Fruit fly (Drosophila melanogaster): ENCODE data around the gene CG31178.

CG31178 gene

DNA sequence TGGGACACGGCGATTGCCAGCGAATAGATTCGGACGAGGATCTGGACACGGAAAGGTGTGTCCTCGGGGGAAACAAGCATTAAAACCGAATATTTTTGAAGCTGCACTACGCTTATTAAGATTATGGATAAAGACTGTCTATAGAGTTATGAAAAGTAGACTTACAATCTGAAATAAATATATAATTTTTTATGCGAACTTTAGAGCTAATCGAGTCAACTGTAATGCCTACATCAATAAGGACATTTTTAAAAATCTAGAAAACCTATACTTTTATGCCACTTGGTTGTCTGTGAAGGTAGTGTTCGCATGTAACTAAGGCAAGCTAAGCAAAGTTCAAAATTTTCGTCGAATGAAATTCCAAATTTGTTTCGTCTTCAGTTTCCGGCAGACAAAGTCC is at the start of gene CG31178:
CG31178 (plus strand) TSS at position 301 of the 400 bp plus-strand sequence.
- TF ChIP-seq EcR (GFP tag; optimal IDR thresholded peaks at IDR 0.05): no peak
- TF ChIP-seq CG8478 (optimal IDR thresholded peaks at IDR 0.05): no peak
- TF ChIP-seq Dll (optimal IDR thresholded peaks at IDR 0.05): no peak
- TF ChIP-seq usp (GFP tag; optimal IDR thresholded peaks at IDR 0.05): no peak

dm6 chr3R:21824407-21825006 is 49.0 kb upstream of the CG31178 start:
- TF ChIP-seq psq (optimal IDR thresholded peaks at IDR 0.05): no peak
- no peak for TF ChIP-seq Dll (optimal IDR thresholded peaks at IDR 0.05)
- TF ChIP-seq EcR (GFP tag; optimal IDR thresholded peaks at IDR 0.05): no peak
- no peak for TF ChIP-seq usp (GFP tag; optimal IDR thresholded peaks at IDR 0.05)
- no peak for TF ChIP-seq pan (optimal IDR thresholded peaks at IDR 0.05)

DNA sequence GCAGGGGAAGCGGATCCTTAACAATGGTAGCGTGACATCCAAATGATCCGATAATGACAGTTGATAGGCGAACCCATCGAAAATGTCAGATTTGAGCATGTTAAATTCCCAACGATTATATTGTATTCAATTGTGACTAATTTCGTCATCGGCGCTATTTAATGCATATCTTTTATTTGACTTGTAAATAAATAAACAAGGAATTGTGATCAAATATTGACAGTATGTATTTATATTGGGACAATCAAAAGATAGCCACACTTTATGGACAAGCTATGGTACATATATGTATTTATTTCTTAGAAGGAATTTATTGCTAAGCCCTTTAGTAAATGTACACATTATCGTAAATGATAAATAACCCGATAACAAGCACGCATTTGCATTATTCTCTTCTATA is 48.4 kb upstream of the CG31178 start:
- TF ChIP-seq pan (optimal IDR thresholded peaks at IDR 0.05): no peak
- no peak for TF ChIP-seq Dll (optimal IDR thresholded peaks at IDR 0.05)

- TF ChIP-seq usp (GFP tag; optimal IDR thresholded peaks at IDR 0.05) (no peak), Dll (optimal IDR thresholded peaks at IDR 0.05) (no peak), pan (optimal IDR thresholded peaks at IDR 0.05) (no peak), EcR (GFP tag; optimal IDR thresholded peaks at IDR 0.05) (no peak), psq (optimal IDR thresholded peaks at IDR 0.05) (no peak), CG8478 (optimal IDR thresholded peaks at IDR 0.05) (no peak)
Measured at dm6 chr3R:21825775-21826558, 47.6 kb upstream of the CG31178 start.

DNA sequence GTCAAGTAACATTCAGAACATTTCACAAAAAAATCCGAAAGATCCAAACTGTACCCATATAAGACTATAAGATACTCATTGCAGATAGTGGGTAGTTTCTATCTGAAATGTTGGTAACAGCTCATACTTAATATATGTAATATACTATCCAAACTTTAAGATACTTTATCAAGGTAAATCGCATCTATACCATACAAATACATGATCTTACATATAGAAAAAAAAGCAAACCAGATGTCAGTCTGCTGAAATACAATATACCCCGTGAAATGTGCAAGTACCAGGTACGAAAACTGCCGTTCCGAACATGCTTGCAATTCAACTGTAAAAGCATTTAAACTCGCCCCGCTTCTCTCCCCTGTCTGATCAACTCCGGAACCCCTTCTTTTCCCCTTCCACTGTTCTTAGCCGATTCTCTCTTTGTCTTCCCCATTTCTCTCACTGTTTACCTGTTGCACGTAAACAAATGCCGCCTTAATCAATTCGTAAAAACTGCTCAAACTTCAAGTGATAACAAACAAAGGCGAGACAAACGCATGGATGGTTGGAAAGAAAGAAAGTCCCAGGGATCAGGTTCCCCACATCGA is 46.0 kb upstream of the CG31178 start:
- TF ChIP-seq CG8478 (optimal IDR thresholded peaks at IDR 0.05): no peak
- no peak for TF ChIP-seq Dll (optimal IDR thresholded peaks at IDR 0.05)
- peak in 1 of 2 experiments; percentile 10 for TF ChIP-seq EcR (GFP tag; optimal IDR thresholded peaks at IDR 0.05)
- TF ChIP-seq pan (optimal IDR thresholded peaks at IDR 0.05): peak; percentile 81
- TF ChIP-seq usp (GFP tag; optimal IDR thresholded peaks at IDR 0.05): no peak
- TF ChIP-seq psq (optimal IDR thresholded peaks at IDR 0.05): no peak

dm6 chr3R:21828040-21828526 is 45.5 kb upstream of the CG31178 start:
- TF ChIP-seq CG8478 (optimal IDR thresholded peaks at IDR 0.05) (no peak), pan (optimal IDR thresholded peaks at IDR 0.05) (peak; percentile 26)

dm6 chr3R:21828785-21829486 is 44.6 kb upstream of the CG31178 start:
- TF ChIP-seq EcR (GFP tag; optimal IDR thresholded peaks at IDR 0.05) (no peak), psq (optimal IDR thresholded peaks at IDR 0.05) (no peak), pan (optimal IDR thresholded peaks at IDR 0.05) (no peak), CG8478 (optimal IDR thresholded peaks at IDR 0.05) (no peak), Dll (optimal IDR thresholded peaks at IDR 0.05) (no peak), usp (GFP tag; optimal IDR thresholded peaks at IDR 0.05) (no peak)

- TF ChIP-seq EcR (GFP tag; optimal IDR thresholded peaks at IDR 0.05) (peak; percentile 95 to 98), usp (GFP tag; optimal IDR thresholded peaks at IDR 0.05) (no peak)
Measured at dm6 chr3R:21829487-21829957, 44.0 kb upstream of the CG31178 start.

- no peak for TF ChIP-seq usp (GFP tag; optimal IDR thresholded peaks at IDR 0.05)
- no peak for TF ChIP-seq Dll (optimal IDR thresholded peaks at IDR 0.05)
- no peak for TF ChIP-seq pan (optimal IDR thresholded peaks at IDR 0.05)
- no peak for TF ChIP-seq CG8478 (optimal IDR thresholded peaks at IDR 0.05)
- TF ChIP-seq psq (optimal IDR thresholded peaks at IDR 0.05): no peak
- TF ChIP-seq EcR (GFP tag; optimal IDR thresholded peaks at IDR 0.05): no peak
Measured at dm6 chr3R:21830303-21830707, 43.2 kb upstream of the CG31178 start.

DNA sequence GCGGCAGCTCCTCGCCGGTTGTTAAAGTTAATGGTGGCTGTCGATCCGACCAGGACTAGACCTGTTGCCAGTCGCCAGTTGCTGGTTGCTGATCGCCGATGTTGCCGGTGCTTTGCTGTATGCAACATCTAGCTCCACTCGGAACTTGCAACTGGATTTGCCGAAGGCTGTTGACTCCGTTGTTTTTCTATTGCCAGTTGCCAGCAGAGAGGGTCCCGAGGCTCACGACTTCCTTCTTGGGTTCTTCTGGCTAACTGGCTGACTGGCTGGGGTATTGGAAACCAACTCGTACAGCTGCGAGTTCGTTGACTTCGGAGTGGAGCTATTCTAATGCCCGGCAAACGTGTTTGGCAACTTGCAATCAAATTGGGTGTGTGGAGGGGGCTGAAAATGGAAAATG is 42.5 kb upstream of the CG31178 start:
- no peak for TF ChIP-seq pan (optimal IDR thresholded peaks at IDR 0.05)
- TF ChIP-seq Dll (optimal IDR thresholded peaks at IDR 0.05): no peak
- TF ChIP-seq CG8478 (optimal IDR thresholded peaks at IDR 0.05): no peak
- TF ChIP-seq usp (GFP tag; optimal IDR thresholded peaks at IDR 0.05): no peak
- TF ChIP-seq psq (optimal IDR thresholded peaks at IDR 0.05): no peak
- peak in 1 of 2 experiments; percentile 94 for TF ChIP-seq EcR (GFP tag; optimal IDR thresholded peaks at IDR 0.05)

DNA sequence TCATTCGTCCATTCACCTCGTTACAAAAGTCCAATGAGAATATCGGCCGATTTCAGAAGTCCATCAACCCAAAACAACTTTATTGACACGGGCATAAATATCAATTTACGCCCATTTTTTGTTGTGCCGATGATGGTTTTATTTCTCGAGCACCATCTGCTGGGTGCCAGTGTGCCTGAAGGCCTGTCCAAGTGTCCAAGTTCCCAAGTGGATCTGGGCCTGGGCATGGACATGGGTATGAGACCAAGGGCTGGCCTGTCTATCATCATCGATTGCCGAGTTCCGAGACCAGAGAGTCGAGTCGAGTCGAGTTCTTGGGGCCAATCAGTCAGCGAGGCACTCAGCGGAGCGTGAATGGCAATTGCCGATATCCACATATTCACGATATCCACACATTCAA is 41.3 kb upstream of the CG31178 start, which contains the start of gene Gr93a:
Gr93a (plus strand) TSS at position 301 of the 400 bp plus-strand sequence.
- TF ChIP-seq Dll (optimal IDR thresholded peaks at IDR 0.05): no peak
- no peak for TF ChIP-seq psq (optimal IDR thresholded peaks at IDR 0.05)
- TF ChIP-seq EcR (GFP tag; optimal IDR thresholded peaks at IDR 0.05): no peak
- no peak for TF ChIP-seq CG8478 (optimal IDR thresholded peaks at IDR 0.05)
- no peak for TF ChIP-seq usp (GFP tag; optimal IDR thresholded peaks at IDR 0.05)
- no peak for TF ChIP-seq pan (optimal IDR thresholded peaks at IDR 0.05)

Measured in whole organism.